Fruit fly (Drosophila melanogaster): ENCODE measurements around the gene Tektin-C.
A peak's percentile ranks its signal among the peaks of the same experiment; 100 is the strongest.

DNA sequence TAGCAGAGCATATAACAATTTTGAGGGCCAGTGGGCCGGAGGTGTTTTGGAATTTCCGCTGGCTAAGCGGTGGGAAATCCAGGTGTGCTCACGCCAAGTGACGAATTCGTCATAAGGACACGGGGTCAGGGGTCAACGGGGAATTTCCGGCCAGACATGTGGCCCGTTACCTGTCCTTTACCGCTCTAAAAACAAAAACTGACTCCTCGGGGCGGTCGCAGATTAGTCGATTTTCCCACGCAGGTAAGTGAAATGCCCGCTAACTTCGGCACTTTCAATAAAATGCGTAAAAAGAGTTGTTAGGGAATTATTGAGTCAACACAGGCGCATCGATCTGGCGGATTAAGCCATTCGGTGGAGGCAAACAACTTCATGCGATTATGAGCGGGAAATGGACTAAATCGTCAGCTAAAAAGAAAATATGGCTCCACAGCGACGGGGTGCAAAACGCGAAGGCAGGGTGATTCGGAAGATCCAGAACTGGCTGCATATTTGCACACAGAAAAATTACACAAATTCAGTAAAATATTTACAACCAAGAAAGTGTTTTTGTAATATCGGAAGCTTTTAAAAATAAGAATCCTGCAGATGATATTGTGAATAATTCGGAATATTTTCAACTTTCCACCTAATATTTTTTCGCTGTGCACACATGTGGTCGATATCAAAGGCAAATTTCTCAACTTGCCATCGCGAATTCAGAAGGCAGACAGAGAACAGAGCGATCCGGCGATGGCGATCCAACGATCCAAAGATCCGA is 39.7 kb upstream of the Tektin-C start:
- TF ChIP-seq CG15710 (tag; optimal IDR thresholded peaks at IDR 0.05) (peak; percentile 46), CG8159 (tag; optimal IDR thresholded peaks at IDR 0.05) (peak; percentile 39), Pif1A (GFP tag; optimal IDR thresholded peaks at IDR 0.05) (peak; percentile 46)
